Worm (Caenorhabditis elegans) whole organism, L3 larva: ENCODE measurements around the gene fbxb-107.

Experiments used
- R02D3.7 ChIP-seq: fragments of 150-350 bp; optimal IDR thresholded peaks from 2 replicates; lab custom pipeline; 2014; ENCODE audit warnings: missing biosample characterization, missing genetic modification characterization
- ZK546.5 ChIP-seq: sonication (generic microtip); optimal IDR thresholded peaks from 2 replicates; lab custom pipeline; 2017; ENCODE audit warnings: missing biosample characterization, missing genetic modification characterization
- ceh-16 ChIP-seq: sonication (generic microtip); optimal IDR thresholded peaks from 2 replicates; lab custom pipeline; 2017; ENCODE audit warnings: missing biosample characterization, missing genetic modification characterization
- ceh-28 ChIP-seq: fragments of 150-350 bp; optimal IDR thresholded peaks from 2 replicates; lab custom pipeline; 2014; ENCODE audit warnings: missing biosample characterization, missing genetic modification reagents, missing genetic modification characterization
- ceh-9 ChIP-seq: sonication (generic microtip); optimal IDR thresholded peaks from 2 replicates; lab custom pipeline; 2018; ENCODE audit warnings: missing biosample characterization, missing genetic modification characterization
- egl-27 ChIP-seq: sonication (generic microtip); optimal IDR thresholded peaks from 4 replicates; lab custom pipeline; 2017; ENCODE audit warnings: missing biosample characterization, missing genetic modification reagents, missing genetic modification characterization
- egl-5 ChIP-seq: fragments of 150-350 bp; optimal IDR thresholded peaks from 2 replicates; lab custom pipeline; 2017; ENCODE audit warnings: missing biosample characterization, missing genetic modification reagents, missing genetic modification characterization, inconsistent platforms
- elt-2 ChIP-seq: sonication (generic microtip); optimal IDR thresholded peaks from 2 replicates; lab custom pipeline; 2016; ENCODE audit warnings: missing genetic modification reagents, mild to moderate bottlenecking, missing genetic modification characterization, missing compliant biosample characterization
- elt-3 ChIP-seq, 3 experiments: fragments of 150-350 bp in 1 of 3; sonication (generic microtip) in 2 of 3; optimal IDR thresholded peaks; 2 replicates in 2 of 3; 4 replicates in 1 of 3; lab custom pipeline; 2014 to 2017; ENCODE audit warnings: missing biosample characterization in 3 of 3, missing genetic modification characterization in 3 of 3
- fkh-10 ChIP-seq: sonication (generic microtip); optimal IDR thresholded peaks from 2 replicates; lab custom pipeline; 2017; ENCODE audit warnings: missing biosample characterization, missing genetic modification reagents, missing genetic modification characterization
- fkh-2 ChIP-seq: fragments of 150-350 bp; optimal IDR thresholded peaks from 2 replicates; lab custom pipeline; 2014; ENCODE audit warnings: missing biosample characterization, missing genetic modification reagents, missing genetic modification characterization
- hmg-11 ChIP-seq: sonication (generic microtip); optimal IDR thresholded peaks from 2 replicates; lab custom pipeline; 2016; ENCODE audit warnings: missing genetic modification characterization, missing compliant biosample characterization
- jun-1 ChIP-seq: fragments of 150-350 bp; optimal IDR thresholded peaks from 2 replicates; lab custom pipeline; 2014; ENCODE audit warnings: missing biosample characterization, missing genetic modification reagents, missing genetic modification characterization
- lin-15B ChIP-seq: fragments of 150-350 bp; optimal IDR thresholded peaks from 2 replicates; lab custom pipeline; 2014; ENCODE audit warnings: missing biosample characterization, missing genetic modification characterization
- lsy-12 ChIP-seq: sonication (generic microtip); optimal IDR thresholded peaks from 2 replicates; lab custom pipeline; 2016; ENCODE audit warnings: mild to moderate bottlenecking, missing genetic modification characterization, missing compliant biosample characterization
- mdl-1 ChIP-seq: fragments of 150-350 bp; optimal IDR thresholded peaks from 2 replicates; lab custom pipeline; 2014; ENCODE audit warnings: missing biosample characterization, missing genetic modification characterization
- mml-1 ChIP-seq: fragments of 150-350 bp; sonication (generic microtip); optimal IDR thresholded peaks from 3 replicates; lab custom pipeline; 2014; ENCODE audit warnings: missing biosample characterization, missing genetic modification characterization
- nhr-12 ChIP-seq: fragments of 150-350 bp; optimal IDR thresholded peaks from 2 replicates; lab custom pipeline; 2014; ENCODE audit warnings: missing biosample characterization, missing genetic modification characterization
- nhr-23 ChIP-seq: fragments of 150-350 bp; optimal IDR thresholded peaks from 2 replicates; lab custom pipeline; 2014; ENCODE audit warnings: missing biosample characterization, missing genetic modification reagents, missing genetic modification characterization
- nhr-25 ChIP-seq: sonication (generic microtip); optimal IDR thresholded peaks from 2 replicates; lab custom pipeline; 2017; ENCODE audit warnings: missing biosample characterization, missing genetic modification characterization
- nhr-28 ChIP-seq: fragments of 150-350 bp; optimal IDR thresholded peaks from 2 replicates; lab custom pipeline; 2014; ENCODE audit warnings: missing biosample characterization, missing genetic modification characterization
- nhr-43 ChIP-seq: sonication (generic microtip); optimal IDR thresholded peaks from 2 replicates; lab custom pipeline; 2016; ENCODE audit warnings: mild to moderate bottlenecking, missing genetic modification characterization, missing compliant biosample characterization; ENCODE audit not compliant: poor library complexity, severe bottlenecking
- nhr-67 ChIP-seq: fragments of 150-350 bp; optimal IDR thresholded peaks from 2 replicates; lab custom pipeline; 2014; ENCODE audit warnings: missing biosample characterization, missing genetic modification characterization
- nhr-76 ChIP-seq: fragments of 150-350 bp; sonication (generic microtip); optimal IDR thresholded peaks from 5 replicates; lab custom pipeline; 2014; ENCODE audit warnings: missing biosample characterization, missing genetic modification characterization
- nhr-77 ChIP-seq: fragments of 150-350 bp; optimal IDR thresholded peaks from 2 replicates; lab custom pipeline; 2014; ENCODE audit warnings: missing biosample characterization, missing genetic modification characterization
- pha-4 ChIP-seq: fragments of 150-350 bp; optimal IDR thresholded peaks from 2 replicates; lab custom pipeline; 2014; ENCODE audit warnings: missing biosample characterization, missing genetic modification reagents, missing genetic modification characterization
- sea-2 ChIP-seq: fragments of 150-350 bp; sonication (generic microtip); optimal IDR thresholded peaks from 4 replicates; lab custom pipeline; 2014; ENCODE audit warnings: missing biosample characterization, missing genetic modification reagents, missing genetic modification characterization
- snpc-4 ChIP-seq: fragments of 150-350 bp; optimal IDR thresholded peaks from 2 replicates; lab custom pipeline; 2014; ENCODE audit warnings: missing biosample characterization, missing genetic modification characterization
- tbx-2 ChIP-seq: sonication (generic microtip); optimal IDR thresholded peaks from 2 replicates; lab custom pipeline; 2016; ENCODE audit warnings: mild to moderate bottlenecking, missing genetic modification characterization, missing compliant biosample characterization
- unc-39 ChIP-seq: sonication (generic microtip); optimal IDR thresholded peaks from 4 replicates; lab custom pipeline; 2017; ENCODE audit warnings: missing biosample characterization, missing genetic modification characterization
- zag-1 ChIP-seq: fragments of 150-350 bp; optimal IDR thresholded peaks from 2 replicates; lab custom pipeline; 2014; ENCODE audit warnings: missing biosample characterization, missing genetic modification characterization
- ztf-4 ChIP-seq: fragments of 150-350 bp; optimal IDR thresholded peaks from 2 replicates; lab custom pipeline; 2014; ENCODE audit warnings: missing biosample characterization, missing genetic modification characterization

Gene fbxb-107

DNA sequence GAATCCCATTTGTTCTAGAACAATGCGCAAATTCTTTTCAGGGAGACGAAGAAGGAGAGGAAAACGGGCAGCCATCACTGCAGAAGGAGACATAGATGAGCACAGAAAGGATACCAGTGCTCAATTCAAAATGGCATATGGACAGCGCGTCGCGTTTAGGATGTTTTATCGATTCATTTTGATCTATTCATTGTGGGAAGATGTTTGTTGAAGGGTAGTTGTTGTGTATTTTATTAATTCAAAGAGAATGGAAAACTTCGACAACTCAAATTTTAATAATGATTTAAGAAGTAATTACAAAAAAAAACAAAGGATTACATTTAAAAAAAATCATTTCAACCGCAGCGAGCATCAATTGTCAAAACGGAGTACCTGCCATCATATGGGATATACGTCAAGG, 13.6 kb downstream of the fbxb-107 start, which contains the start of gene sdz-10:
Gene sdz-10, minus strand, starts transcription at position 101 of the 400 bp plus-strand sequence.
- TF ChIP-seq zag-1 (tag; lab: Kevin White, UChicago) = no peak
- TF ChIP-seq ZK546.5 = no peak
- no peak for TF ChIP-seq unc-39 (tag; lab: Kevin White, UChicago)
- TF ChIP-seq tbx-2 (tag; lab: Kevin White, UChicago) = no peak
- TF ChIP-seq nhr-43 = no peak
- no peak for TF ChIP-seq R02D3.7 (tag; lab: Kevin White, UChicago)
- no peak for TF ChIP-seq elt-3 (tag; optimal IDR thresholded peaks at IDR 0.05; lab: Kevin White, UChicago)
- TF ChIP-seq ceh-16 (tag; lab: Kevin White, UChicago) = no peak
- TF ChIP-seq nhr-67 (tag; lab: Kevin White, UChicago) = no peak
- no peak for TF ChIP-seq nhr-77 (tag; lab: Kevin White, UChicago)
- no peak for TF ChIP-seq nhr-28 (tag; lab: Kevin White, UChicago)
- TF ChIP-seq elt-2 (tag; lab: Kevin White, UChicago) = no peak
- no peak for TF ChIP-seq egl-5 (tag; lab: Kevin White, UChicago)

DNA sequence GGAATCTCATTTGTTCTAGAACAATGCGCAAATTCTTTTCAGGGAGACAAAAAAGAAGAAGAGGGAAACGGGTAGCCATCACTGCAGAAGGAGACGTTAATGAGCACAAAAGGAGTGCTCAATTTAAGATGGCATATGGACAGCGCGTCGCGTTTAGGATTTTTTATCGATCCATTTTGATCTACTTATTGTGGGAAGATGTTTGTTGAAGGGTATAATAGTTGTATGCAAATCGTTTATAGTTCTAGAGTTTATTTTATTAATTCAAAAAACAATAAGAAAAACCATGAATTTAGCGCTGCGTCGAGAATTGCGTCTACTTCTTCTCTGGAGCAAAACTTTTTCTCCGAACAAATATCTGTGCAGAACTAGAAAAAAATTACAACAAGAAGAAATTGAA, 15.0 kb downstream of the fbxb-107 start, which contains the start of gene sdz-9:
Gene sdz-9, minus strand, starts transcription at position 101 of the 400 bp plus-strand sequence.
- TF ChIP-seq hmg-11 (tag; lab: Kevin White, UChicago) (no peak), jun-1 (tag; lab: Kevin White, UChicago) (no peak), nhr-43 (no peak), nhr-25 (tag; lab: Kevin White, UChicago) (no peak), pha-4 (tag; lab: Kevin White, UChicago) (no peak), nhr-12 (tag; lab: Kevin White, UChicago) (no peak)

DNA sequence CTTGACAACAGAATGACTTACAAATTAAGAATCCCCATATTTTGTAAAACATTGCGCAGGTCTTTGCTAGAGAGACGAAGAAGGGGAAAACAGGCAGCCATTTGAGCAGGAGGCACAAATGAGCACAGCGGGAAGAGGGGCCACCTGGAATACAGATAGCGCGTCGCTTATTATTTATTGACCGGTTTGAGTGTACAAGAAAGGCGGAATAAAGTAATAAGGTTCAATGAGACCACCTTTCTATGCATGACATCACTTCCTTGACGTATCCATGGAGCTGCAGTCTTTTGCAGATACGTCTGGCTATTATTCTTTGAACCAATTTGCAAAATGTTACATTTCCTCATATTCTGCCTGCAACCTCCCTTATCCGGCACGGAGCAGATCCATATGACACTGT, 16.3 kb downstream of the fbxb-107 start, which contains the start of gene fbxb-111:
Gene fbxb-111, minus strand, starts transcription at position 101 of the 400 bp plus-strand sequence.
- TF ChIP-seq nhr-25 (tag; lab: Kevin White, UChicago) (no peak), hmg-11 (tag; lab: Kevin White, UChicago) (no peak), ceh-16 (tag; lab: Kevin White, UChicago) (no peak), mml-1 (tag; lab: Kevin White, UChicago) (no peak)

DNA sequence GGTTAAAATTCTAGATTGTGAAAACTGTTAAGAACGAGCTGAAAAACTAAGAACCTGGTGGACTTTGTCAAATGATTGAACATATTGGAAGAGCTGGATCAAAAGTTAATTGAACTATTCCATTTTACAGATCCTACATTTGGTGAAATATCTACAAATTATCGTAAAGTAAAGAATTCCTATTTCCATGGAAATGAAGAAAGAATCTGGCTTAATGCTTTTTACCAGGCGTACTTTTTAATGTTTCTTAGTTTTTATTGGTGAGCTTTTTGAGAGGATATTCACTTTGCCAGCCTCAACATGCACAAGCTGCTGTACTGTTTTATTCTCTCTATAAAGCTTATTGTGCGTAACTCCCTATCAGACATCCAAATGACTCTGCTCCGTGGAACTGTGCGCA, 19.3 kb downstream of the fbxb-107 start, which contains the start of gene F08D12.4:
Gene F08D12.4, plus strand, starts transcription at position 301 of the 400 bp plus-strand sequence.
- TF ChIP-seq mdl-1 (no peak), nhr-23 (tag; lab: Kevin White, UChicago) (no peak), lin-15B (tag; lab: Kevin White, UChicago) (no peak), ceh-9 (tag; lab: Kevin White, UChicago) (no peak)

DNA sequence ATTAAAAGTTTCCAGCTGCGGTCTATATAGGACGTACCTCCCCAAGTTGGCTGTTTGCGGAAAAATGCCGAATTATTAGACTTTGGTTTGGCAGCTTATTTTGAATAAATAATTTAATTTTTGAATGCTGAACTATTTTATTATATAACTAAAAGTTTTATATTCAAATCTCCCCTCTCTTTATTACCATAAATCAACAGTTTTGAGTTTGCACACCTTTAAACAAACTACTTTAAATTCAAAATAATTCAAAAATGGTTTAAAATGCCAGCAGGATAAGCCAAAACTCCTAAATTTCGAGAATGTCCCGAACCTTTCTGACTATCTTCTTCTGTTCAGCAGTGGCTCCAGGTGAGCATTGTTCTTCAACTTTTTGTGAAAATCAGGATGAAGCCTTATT, 20.7 kb downstream of the fbxb-107 start, which contains the start of gene F08D12.3:
Gene F08D12.3, plus strand, starts transcription at position 301 of the 400 bp plus-strand sequence.
- TF ChIP-seq R02D3.7 (tag; lab: Kevin White, UChicago) (no peak), fkh-2 (tag; lab: Kevin White, UChicago) (no peak), ceh-28 (tag; lab: Kevin White, UChicago) (no peak)

DNA sequence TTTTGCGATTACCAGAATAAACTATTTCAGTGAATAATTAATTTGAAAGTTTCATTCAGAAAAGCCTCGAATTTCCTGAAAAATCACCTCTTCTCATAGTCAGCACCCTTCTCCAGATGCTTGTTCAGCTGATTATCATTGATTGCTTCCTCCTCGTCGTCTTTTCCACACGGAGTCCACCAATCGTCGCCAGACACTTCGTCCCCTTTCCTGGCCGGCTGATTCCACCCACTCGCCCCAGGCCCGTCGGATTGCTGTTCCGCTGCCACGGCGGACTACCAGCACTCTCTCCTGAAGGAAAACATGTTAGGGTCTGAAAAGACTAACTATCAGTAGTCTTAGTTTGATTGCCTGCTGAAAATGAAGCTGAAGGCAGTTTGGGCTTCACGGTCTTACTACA, 22.2 kb downstream of the fbxb-107 start:
- TF ChIP-seq ztf-4 (tag; lab: Kevin White, UChicago) (no peak), nhr-77 (tag; lab: Kevin White, UChicago) (no peak), lsy-12 (no peak), fkh-10 (GFP tag; lab: Kevin White, UChicago) (no peak), nhr-76 (tag; lab: Kevin White, UChicago) (no peak), egl-27 (tag; lab: Kevin White, UChicago) (no peak), egl-5 (tag; lab: Kevin White, UChicago) (no peak), unc-39 (tag; lab: Kevin White, UChicago) (no peak), sea-2 (GFP tag; lab: Kevin White, UChicago) (no peak), mdl-1 (no peak), snpc-4 (no peak)
